Worm (Caenorhabditis elegans): Measurements from ENCODE around the gene ldp-1.

DNA sequence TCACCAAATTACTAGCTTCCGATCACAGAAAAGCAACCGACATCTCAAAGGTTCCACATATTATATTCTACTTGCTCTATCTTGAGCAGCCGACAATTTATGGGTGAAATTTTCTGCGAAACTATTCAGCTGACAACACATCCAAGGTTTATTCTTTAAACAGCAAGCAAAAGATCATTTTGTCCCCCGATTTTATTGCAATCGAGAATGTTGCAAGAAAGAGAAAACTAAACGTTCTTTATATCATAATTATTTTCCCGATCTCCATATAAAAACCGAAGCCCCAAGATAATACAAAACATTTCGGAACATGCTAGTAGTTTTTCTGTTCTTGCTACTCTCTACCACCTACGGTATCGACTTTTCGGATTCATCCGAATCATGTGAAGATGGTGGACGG lies 31.6 kb upstream of the ldp-1 start, which contains the start of gene clec-207:
- no peak for TF ChIP-seq nfya-1 (tag; optimal IDR thresholded peaks at IDR 0.05)
- no peak for TF ChIP-seq fkh-10 (GFP tag; optimal IDR thresholded peaks at IDR 0.05)
- no peak for TF ChIP-seq sdc-2 (tag; optimal IDR thresholded peaks at IDR 0.05)
- no peak for TF ChIP-seq F13H6.1 (tag; optimal IDR thresholded peaks at IDR 0.05)
- no peak for TF ChIP-seq ama-1 (optimal IDR thresholded peaks at IDR 0.05)
- TF ChIP-seq pha-4 (tag; optimal IDR thresholded peaks at IDR 0.05), result no peak
- TF ChIP-seq ztf-16 (tag; optimal IDR thresholded peaks at IDR 0.05), result no peak
- no peak for TF ChIP-seq pros-1 (tag; optimal IDR thresholded peaks at IDR 0.05)
- no peak for TF ChIP-seq ets-4 (tag; optimal IDR thresholded peaks at IDR 0.05)
- TF ChIP-seq nhr-11 (tag; optimal IDR thresholded peaks at IDR 0.05), result no peak
- no peak for TF ChIP-seq ceh-18 (tag; optimal IDR thresholded peaks at IDR 0.05)
- TF ChIP-seq C38D4.7 (GFP tag; optimal IDR thresholded peaks at IDR 0.05), result no peak
- no peak for TF ChIP-seq elt-2 (tag; optimal IDR thresholded peaks at IDR 0.05)

All from whole organism, late embryonic.